Fruit fly (Drosophila melanogaster) whole organism, embryonic: Measurements from ENCODE around the gene CG13694.

Source experiments
- Ada2b ChIP-seq: fragments of 200-800 bp; sonication (Bioruptor generic); IDR thresholded peaks from 2 replicates; pipeline ENCODE4 v1.3.6; 2022; ENCODE audit warnings: missing biosample characterization, missing genetic modification characterization
- Atf-2 ChIP-seq: fragments of 200-800 bp; sonication (Bioruptor generic); optimal IDR thresholded peaks from 2 replicates; lab custom pipeline; 2016; ENCODE audit warnings: missing biosample characterization, missing genetic modification characterization
- B-H2 ChIP-seq: fragments of 200-800 bp; sonication (Bioruptor generic); optimal IDR thresholded peaks from 2 replicates; lab custom pipeline; 2018; ENCODE audit warnings: missing biosample characterization, mild to moderate bottlenecking, missing genetic modification characterization
- BEAF-32 ChIP-seq: fragments of 200-800 bp; sonication (Bioruptor generic); optimal IDR thresholded peaks from 3 replicates; lab custom pipeline; 2017; ENCODE audit warnings: missing biosample characterization, missing genetic modification characterization, mild to moderate bottlenecking, moderate library complexity, missing genetic modification reagents
- Bdp1 ChIP-seq: fragments of 200-800 bp; sonication (Bioruptor generic); optimal IDR thresholded peaks from 3 replicates; lab custom pipeline; 2016; ENCODE audit warnings: missing biosample characterization, missing genetic modification characterization
- CG10366 ChIP-seq: fragments of 200-800 bp; sonication (Bioruptor generic); IDR thresholded peaks from 2 replicates; pipeline ENCODE4 v1.3.6; 2022; ENCODE audit warnings: missing biosample characterization, missing genetic modification characterization
- CG15514 ChIP-seq: fragments of 200-800 bp; sonication (Bioruptor generic); optimal IDR thresholded peaks from 3 replicates; lab custom pipeline; 2017; ENCODE audit warnings: missing biosample characterization, missing genetic modification characterization, mild to moderate bottlenecking, moderate library complexity, missing genetic modification reagents
- CG17328 ChIP-seq: fragments of 200-800 bp; sonication (Bioruptor generic); IDR thresholded peaks from 2 replicates; pipeline ENCODE4 v1.3.6; 2022; ENCODE audit warnings: missing biosample characterization, missing genetic modification characterization
- CG17385 ChIP-seq: fragments of 200-800 bp; sonication (Bioruptor generic); optimal IDR thresholded peaks from 3 replicates; lab custom pipeline; 2018; ENCODE audit warnings: missing biosample characterization, mild to moderate bottlenecking, missing genetic modification characterization
- CG17912 ChIP-seq: fragments of 200-800 bp; sonication (Bioruptor generic); optimal IDR thresholded peaks from 2 replicates; lab custom pipeline; 2018; ENCODE audit warnings: missing biosample characterization, mild to moderate bottlenecking, missing genetic modification characterization
- CG18262 ChIP-seq: fragments of 200-800 bp; optimal IDR thresholded peaks from 3 replicates; lab custom pipeline; 2019; ENCODE audit warnings: missing biosample characterization, mild to moderate bottlenecking, missing genetic modification characterization, moderate library complexity
- CG2678 ChIP-seq: fragments of 200-800 bp; sonication (Bioruptor generic); optimal IDR thresholded peaks from 3 replicates; lab custom pipeline; 2019; ENCODE audit warnings: missing biosample characterization, mild to moderate bottlenecking, missing genetic modification characterization, moderate library complexity
- CG5953 ChIP-seq: fragments of 200-800 bp; sonication (Bioruptor generic); IDR thresholded peaks from 2 replicates; pipeline ENCODE4 v1.3.6; 2022; ENCODE audit warnings: missing biosample characterization, missing genetic modification characterization
- CG7556 ChIP-seq: fragments of 200-800 bp; sonication (Bioruptor generic); optimal IDR thresholded peaks from 2 replicates; lab custom pipeline; 2017; ENCODE audit warnings: missing biosample characterization, mild to moderate bottlenecking, missing genetic modification characterization
- CG9609 ChIP-seq: fragments of 200-800 bp; sonication (Bioruptor generic); optimal IDR thresholded peaks from 3 replicates; lab custom pipeline; 2016; ENCODE audit warnings: missing biosample characterization, missing genetic modification characterization
- D19B ChIP-seq: fragments of 200-800 bp; sonication (Bioruptor generic); optimal IDR thresholded peaks from 2 replicates; lab custom pipeline; 2017; ENCODE audit warnings: missing biosample characterization, mild to moderate bottlenecking, missing genetic modification characterization
- H15 ChIP-seq: fragments of 200-800 bp; sonication (Bioruptor generic); IDR thresholded peaks from 3 replicates; pipeline ENCODE4 v1.3.6; 2022; ENCODE audit warnings: missing biosample characterization, missing genetic modification characterization
- Lpt ChIP-seq: fragments of >200 bp; optimal IDR thresholded peaks from 2 replicates; lab custom pipeline; 2018; ENCODE audit warnings: missing biosample characterization, missing genetic modification characterization
- Mrtf ChIP-seq: fragments of 200-800 bp; sonication (Bioruptor generic); IDR thresholded peaks from 3 replicates; pipeline ENCODE4 v1.3.6; 2022; ENCODE audit warnings: missing biosample characterization, missing genetic modification characterization
- NC2α ChIP-seq: fragments of 200-800 bp; sonication (Bioruptor generic); optimal IDR thresholded peaks from 2 replicates; lab custom pipeline; 2016; ENCODE audit warnings: missing biosample characterization, missing genetic modification characterization
- Sry-β ChIP-seq: fragments of 200-800 bp; sonication (Bioruptor generic); optimal IDR thresholded peaks from 2 replicates; lab custom pipeline; 2018; ENCODE audit warnings: missing biosample characterization, mild to moderate bottlenecking, missing genetic modification characterization, moderate library complexity
- Tbp ChIP-seq: fragments of >200 bp; optimal IDR thresholded peaks from 2 replicates; lab custom pipeline; 2018; ENCODE audit warnings: missing biosample characterization, missing genetic modification characterization
- Trl ChIP-seq, 3 experiments: fragments of >200 bp in 2 of 3; fragments of 200-800 bp in 1 of 3; sonication (Bioruptor generic) in 1 of 3; optimal IDR thresholded peaks; 2 replicates in 1 of 3; 3 replicates in 2 of 3; lab custom pipeline; 2016 to 2017; ENCODE audit warnings: missing biosample characterization in 1 of 3, missing genetic modification characterization in 1 of 3
- Xrp1 ChIP-seq: fragments of 200-800 bp; sonication (Bioruptor generic); IDR thresholded peaks from 2 replicates; pipeline ENCODE4 v1.3.6; 2022; ENCODE audit warnings: missing biosample characterization, missing genetic modification characterization
- ash1 ChIP-seq: fragments of 200-800 bp; sonication (Bioruptor generic); optimal IDR thresholded peaks from 2 replicates; lab custom pipeline; 2018; ENCODE audit warnings: missing biosample characterization, mild to moderate bottlenecking, missing genetic modification characterization
- ato ChIP-seq: fragments of 200-800 bp; sonication (Bioruptor generic); IDR thresholded peaks from 2 replicates; pipeline ENCODE4 v1.3.6; 2022; ENCODE audit warnings: missing biosample characterization, missing genetic modification characterization; ENCODE audit not compliant: partially characterized antibody
- croc ChIP-seq: fragments of 200-800 bp; sonication (Bioruptor generic); conservative IDR thresholded peaks from 3 replicates; pipeline ENCODE4 v1.3.6; 2022; ENCODE audit warnings: missing biosample characterization, missing genetic modification characterization
- dpn ChIP-seq, 2 experiments: fragments of 200-800 bp; sonication (Bioruptor generic); optimal IDR thresholded peaks; 3 replicates each; lab custom pipeline; 2016; ENCODE audit warnings: missing biosample characterization in 2 of 2, missing genetic modification characterization in 2 of 2
- exex ChIP-seq: fragments of 200-800 bp; sonication (Bioruptor generic); optimal IDR thresholded peaks from 4 replicates; lab custom pipeline; 2018; ENCODE audit warnings: missing biosample characterization, mild to moderate bottlenecking, missing genetic modification characterization, moderate library complexity
- fd96Cb ChIP-seq: fragments of 200-800 bp; sonication (Bioruptor generic); optimal IDR thresholded peaks from 2 replicates; lab custom pipeline; 2018; ENCODE audit warnings: missing biosample characterization, mild to moderate bottlenecking, missing genetic modification characterization, moderate library complexity
- ftz-f1 ChIP-seq: fragments of 200-800 bp; sonication (Bioruptor generic); optimal IDR thresholded peaks from 2 replicates; lab custom pipeline; 2016; ENCODE audit warnings: missing biosample characterization, missing genetic modification characterization
- fu2 ChIP-seq: fragments of 200-800 bp; sonication (Bioruptor generic); optimal IDR thresholded peaks from 2 replicates; lab custom pipeline; 2016; ENCODE audit warnings: missing biosample characterization, missing genetic modification characterization
- lab ChIP-seq: fragments of 200-800 bp; sonication (Bioruptor generic); optimal IDR thresholded peaks from 3 replicates; lab custom pipeline; 2017; ENCODE audit warnings: missing biosample characterization, missing genetic modification characterization, mild to moderate bottlenecking, moderate library complexity, missing genetic modification reagents
- mirr ChIP-seq: fragments of 200-800 bp; sonication (Bioruptor generic); optimal IDR thresholded peaks from 3 replicates; lab custom pipeline; 2018; ENCODE audit warnings: missing biosample characterization, mild to moderate bottlenecking, missing genetic modification characterization
- mld ChIP-seq: fragments of 200-800 bp; sonication (Bioruptor generic); IDR thresholded peaks from 3 replicates; pipeline ENCODE4 v1.3.6; 2022; ENCODE audit warnings: missing biosample characterization, missing genetic modification characterization; ENCODE audit not compliant: partially characterized antibody
- peb ChIP-seq: fragments of 200-800 bp; sonication (Bioruptor generic); IDR thresholded peaks from 2 replicates; pipeline ENCODE4 v1.3.6; 2022; ENCODE audit warnings: missing biosample characterization, missing genetic modification characterization
- slou ChIP-seq: fragments of 200-800 bp; sonication (Bioruptor generic); optimal IDR thresholded peaks from 3 replicates; lab custom pipeline; 2016; ENCODE audit warnings: missing biosample characterization, missing genetic modification characterization
- sug ChIP-seq: fragments of 200-800 bp; optimal IDR thresholded peaks from 2 replicates; lab custom pipeline; 2019; ENCODE audit warnings: missing biosample characterization, mild to moderate bottlenecking, missing genetic modification characterization, moderate library complexity
- trh ChIP-seq: fragments of 200-800 bp; sonication (Bioruptor generic); optimal IDR thresholded peaks from 2 replicates; lab custom pipeline; 2016; ENCODE audit warnings: missing biosample characterization, missing genetic modification characterization

Gene CG13694

dm6 chr2L:71869-72751, 44.2 kb downstream of the CG13694 start (continued):
- no peak for TF ChIP-seq Bdp1 (GFP tag; lab: Kevin White, UChicago)
- TF ChIP-seq CG17328 (GFP tag; lab: Robert Waterston, UW), result no peak
- TF ChIP-seq ash1 (GFP tag; lab: Kevin White, UChicago), result no peak
- no peak for TF ChIP-seq CG5953
- TF ChIP-seq BEAF-32 (GFP tag; lab: Kevin White, UChicago), result peak; percentile 54
- no peak for TF ChIP-seq Xrp1 (GFP tag; lab: Robert Waterston, UW)
- no peak for TF ChIP-seq slou (GFP tag; lab: Kevin White, UChicago)

dm6 chr2L:71457-71856, 44.8 kb downstream of the CG13694 start, which contains the start of gene galectin:
TSS of gene galectin (plus strand) at chr2L:71757.
- no peak for TF ChIP-seq fd96Cb (tag; lab: Kevin White, UChicago)
- no peak for TF ChIP-seq CG7556 (GFP tag; lab: Kevin White, UChicago)
- TF ChIP-seq Atf-2 (GFP tag; lab: Kevin White, UChicago), result no peak
- TF ChIP-seq Xrp1 (GFP tag; lab: Robert Waterston, UW), result no peak
- TF ChIP-seq CG2678, result no peak
- no peak for TF ChIP-seq H15 (GFP tag; lab: Robert Waterston, UW)
- no peak for TF ChIP-seq ftz-f1
- peak; percentile 33 for TF ChIP-seq mirr
- no peak for TF ChIP-seq CG18262 (tag; lab: Kevin White, UChicago)
- TF ChIP-seq Tbp (GFP tag; lab: Kevin White, UChicago), result no peak
- TF ChIP-seq croc, result no peak
- no peak for TF ChIP-seq CG10366 (GFP tag; lab: Robert Waterston, UW)
- TF ChIP-seq D19B, result no peak
- no peak for TF ChIP-seq fu2
- TF ChIP-seq trh (GFP tag; lab: Kevin White, UChicago), result no peak
- no peak for TF ChIP-seq Ada2b (GFP tag; lab: Robert Waterston, UW)
- TF ChIP-seq dpn (GFP tag; optimal IDR thresholded peaks at IDR 0.05; lab: Kevin White, UChicago), result no peak
- no peak for TF ChIP-seq B-H2 (GFP tag; lab: Kevin White, UChicago)
- no peak for TF ChIP-seq Mrtf (GFP tag; lab: Robert Waterston, UW)
- TF ChIP-seq CG17912 (GFP tag; lab: Kevin White, UChicago), result no peak
- no peak for TF ChIP-seq peb (GFP tag; lab: Robert Waterston, UW)
- peak; percentile 27 for TF ChIP-seq lab (GFP tag; lab: Kevin White, UChicago)
- no peak for TF ChIP-seq mld (GFP tag; lab: Robert Waterston, UW)
- TF ChIP-seq CG17385, result no peak
- peak; percentile 36 for TF ChIP-seq exex (tag; lab: Kevin White, UChicago)
- no peak for TF ChIP-seq Trl (optimal IDR thresholded peaks at IDR 0.05; lab: Kevin White, UChicago)
- TF ChIP-seq Trl (GFP tag; optimal IDR thresholded peaks at IDR 0.05; lab: Kevin White, UChicago), result no peak
- TF ChIP-seq CG15514, result no peak
- TF ChIP-seq Sry-β, result no peak
- TF ChIP-seq NC2α, result no peak
- peak; percentile 21 for TF ChIP-seq sug (tag; lab: Kevin White, UChicago)
- no peak for TF ChIP-seq ato (GFP tag; lab: Robert Waterston, UW)

dm6 chr2L:69560-69959, 46.7 kb downstream of the CG13694 start:
- TF ChIP-seq CG9609 (GFP tag; lab: Kevin White, UChicago) (no peak), B-H2 (GFP tag; lab: Kevin White, UChicago) (no peak), Lpt (GFP tag; lab: Kevin White, UChicago) (no peak)
- TF ChIP-seq, all 482 proteins: peak for 0
